Worm (Caenorhabditis elegans): Measurements from ENCODE around the gene unk-1.

The unk-1 gene

ce11 chrX:8030032-8030431 is 15.2 kb downstream of the unk-1 start:
- TF ChIP-seq him-1 (tag; optimal IDR thresholded peaks at IDR 0.05) (no peak), W03F9.2 (tag; optimal IDR thresholded peaks at IDR 0.05) (no peak), dao-5 (tag; optimal IDR thresholded peaks at IDR 0.05) (no peak)

- TF ChIP-seq him-1 (tag; optimal IDR thresholded peaks at IDR 0.05) (peak; percentile 99), W03F9.2 (tag; optimal IDR thresholded peaks at IDR 0.05) (peak; percentile 97), dao-5 (tag; optimal IDR thresholded peaks at IDR 0.05) (peak; percentile 88)
Measured at ce11 chrX:8036219-8036883, 21.6 kb downstream of the unk-1 start.

ce11 chrX:8037365-8037764 is 22.6 kb downstream of the unk-1 start:
- TF ChIP-seq him-1 (tag; optimal IDR thresholded peaks at IDR 0.05) (no peak), dao-5 (tag; optimal IDR thresholded peaks at IDR 0.05) (no peak), W03F9.2 (tag; optimal IDR thresholded peaks at IDR 0.05) (no peak)

ce11 chrX:8040967-8041366 is 26.2 kb downstream of the unk-1 start, which contains the start of gene xol-1:
xol-1 (plus strand) TSS chrX:8041313.
- TF ChIP-seq him-1 (tag; optimal IDR thresholded peaks at IDR 0.05) = no peak
- TF ChIP-seq W03F9.2 (tag; optimal IDR thresholded peaks at IDR 0.05) = no peak
- no peak for TF ChIP-seq dao-5 (tag; optimal IDR thresholded peaks at IDR 0.05)

- TF ChIP-seq W03F9.2 (tag; optimal IDR thresholded peaks at IDR 0.05) = no peak
- TF ChIP-seq dao-5 (tag; optimal IDR thresholded peaks at IDR 0.05) = no peak
- no peak for TF ChIP-seq him-1 (tag; optimal IDR thresholded peaks at IDR 0.05)
Measured at ce11 chrX:8045152-8045551, 30.4 kb downstream of the unk-1 start, which contains the start of gene C18A11.4. C18A11.4 (plus strand) TSS chrX:8045518.

- no peak for TF ChIP-seq W03F9.2 (tag; optimal IDR thresholded peaks at IDR 0.05)
- no peak for TF ChIP-seq him-1 (tag; optimal IDR thresholded peaks at IDR 0.05)
- TF ChIP-seq dao-5 (tag; optimal IDR thresholded peaks at IDR 0.05) = no peak
Measured at ce11 chrX:8048637-8049036, 33.9 kb downstream of the unk-1 start.

- TF ChIP-seq W03F9.2 (tag; optimal IDR thresholded peaks at IDR 0.05) = no peak
- no peak for TF ChIP-seq dao-5 (tag; optimal IDR thresholded peaks at IDR 0.05)
Measured at ce11 chrX:8052055-8052454, 37.3 kb downstream of the unk-1 start.

ce11 chrX:8053008-8053441 is 38.2 kb downstream of the unk-1 start:
- no peak for TF ChIP-seq W03F9.2 (tag; optimal IDR thresholded peaks at IDR 0.05)
- TF ChIP-seq dao-5 (tag; optimal IDR thresholded peaks at IDR 0.05) = no peak
- no peak for TF ChIP-seq him-1 (tag; optimal IDR thresholded peaks at IDR 0.05)

- TF ChIP-seq W03F9.2 (tag; optimal IDR thresholded peaks at IDR 0.05) = no peak
- no peak for TF ChIP-seq him-1 (tag; optimal IDR thresholded peaks at IDR 0.05)
- no peak for TF ChIP-seq dao-5 (tag; optimal IDR thresholded peaks at IDR 0.05)
Measured at ce11 chrX:8054478-8054877, 39.7 kb downstream of the unk-1 start.

- TF ChIP-seq W03F9.2 (tag; optimal IDR thresholded peaks at IDR 0.05) (no peak), dao-5 (tag; optimal IDR thresholded peaks at IDR 0.05) (no peak), him-1 (tag; optimal IDR thresholded peaks at IDR 0.05) (no peak)
Measured at ce11 chrX:8057791-8058270, 43.0 kb downstream of the unk-1 start, which contains the start of gene dim-1. dim-1 (minus strand) TSS chrX:8058220.

- TF ChIP-seq him-1 (tag; optimal IDR thresholded peaks at IDR 0.05) (no peak), W03F9.2 (tag; optimal IDR thresholded peaks at IDR 0.05) (no peak), dao-5 (tag; optimal IDR thresholded peaks at IDR 0.05) (no peak)
Measured at ce11 chrX:8059999-8060398, 45.2 kb downstream of the unk-1 start.

- TF ChIP-seq dao-5 (tag; optimal IDR thresholded peaks at IDR 0.05) (no peak), him-1 (tag; optimal IDR thresholded peaks at IDR 0.05) (no peak), W03F9.2 (tag; optimal IDR thresholded peaks at IDR 0.05) (no peak)
Measured at ce11 chrX:8060823-8061222, 46.0 kb downstream of the unk-1 start, which contains the start of gene C18A11.3. C18A11.3 (plus strand) TSS chrX:8061123.

ce11 chrX:8067268-8067667 is 52.5 kb downstream of the unk-1 start, which contains the start of gene C18A11.2:
C18A11.2 (plus strand) TSS chrX:8067568.
- TF ChIP-seq W03F9.2 (tag; optimal IDR thresholded peaks at IDR 0.05) (no peak), him-1 (tag; optimal IDR thresholded peaks at IDR 0.05) (no peak), dao-5 (tag; optimal IDR thresholded peaks at IDR 0.05) (no peak)

- TF ChIP-seq dao-5 (tag; optimal IDR thresholded peaks at IDR 0.05) (no peak), W03F9.2 (tag; optimal IDR thresholded peaks at IDR 0.05) (peak; percentile 53)
Measured at ce11 chrX:8069293-8069692, 54.5 kb downstream of the unk-1 start, which contains the start of gene C18A11.1. C18A11.1 (plus strand) TSS chrX:8069328.

- TF ChIP-seq W03F9.2 (tag; optimal IDR thresholded peaks at IDR 0.05) (no peak), him-1 (tag; optimal IDR thresholded peaks at IDR 0.05) (no peak), dao-5 (tag; optimal IDR thresholded peaks at IDR 0.05) (no peak)
Measured at ce11 chrX:8074527-8074926, 59.7 kb downstream of the unk-1 start.

Measured in whole organism, L4/young adult.